Comparison of ENCODE assay signal across 3 fruit fly cellular contexts in genomic region chr3L:15180816-15181215, dm6.
TF ChIP-seq lines count a peak whose summit lies in the region.

No protein-coding gene starts in this region.

TF ChIP-seq in whole organism, prepupa, 60 proteins besides CTCF, POLR2A, EP300 and RAD21 (continues in another document):
- TF ChIP-seq Lpt (GFP tag; optimal IDR thresholded peaks at IDR 0.05; lab: Kevin White, UChicago) (no peak), Eip93F (GFP tag; optimal IDR thresholded peaks at IDR 0.05; lab: Kevin White, UChicago) (no peak), CG8119 (GFP tag; IDR thresholded peaks at IDR 0.05; lab: Robert Waterston, UW) (no peak), CG34406 (GFP tag; optimal IDR thresholded peaks at IDR 0.05; lab: Kevin White, UChicago) (peak; percentile 34), CG3032 (tag; optimal IDR thresholded peaks at IDR 0.05; lab: Kevin White, UChicago) (peak; percentile 71), Ets96B (tag; optimal IDR thresholded peaks at IDR 0.05; lab: Kevin White, UChicago) (peak; percentile 66), achi (GFP tag; optimal IDR thresholded peaks at IDR 0.05; lab: Kevin White, UChicago) (peak; percentile 30), ss (GFP tag; optimal IDR thresholded peaks at IDR 0.05; lab: Kevin White, UChicago) (peak; percentile 2 to 7), fd85E (GFP tag; optimal IDR thresholded peaks at IDR 0.05; lab: Kevin White, UChicago) (no peak), CG6163 (GFP tag; IDR thresholded peaks at IDR 0.05; lab: Robert Waterston, UW) (no peak), net (GFP tag; optimal IDR thresholded peaks at IDR 0.05; lab: Kevin White, UChicago) (peak; percentile 23), dac (GFP tag; optimal IDR thresholded peaks at IDR 0.05; lab: Kevin White, UChicago) (no peak), topi (GFP tag; optimal IDR thresholded peaks at IDR 0.05; lab: Kevin White, UChicago) (peak; percentile 59), CG10631 (GFP tag; optimal IDR thresholded peaks at IDR 0.05; lab: Kevin White, UChicago) (peak; percentile 72), cyc (GFP tag; optimal IDR thresholded peaks at IDR 0.05; lab: Kevin White, UChicago) (peak; percentile 35), Sox14 (GFP tag; optimal IDR thresholded peaks at IDR 0.05; lab: Kevin White, UChicago) (peak; percentile 67), Gug (GFP tag; IDR thresholded peaks at IDR 0.05; lab: Robert Waterston, UW) (no peak), CG6854 (GFP tag; optimal IDR thresholded peaks at IDR 0.05; lab: Kevin White, UChicago) (no peak), CG11902 (GFP tag; optimal IDR thresholded peaks at IDR 0.05; lab: Kevin White, UChicago) (no peak), CG11762 (GFP tag; optimal IDR thresholded peaks at IDR 0.05; lab: Kevin White, UChicago; ENCODE audit: insufficient read depth) (peak; percentile 4), salr (GFP tag; optimal IDR thresholded peaks at IDR 0.05; lab: Kevin White, UChicago) (peak in 1 of 2 experiments; percentile 44), Hr39 (GFP tag; optimal IDR thresholded peaks at IDR 0.05; lab: Kevin White, UChicago) (peak; percentile 38), eg (GFP tag; IDR thresholded peaks at IDR 0.05; lab: Robert Waterston, UW) (no peak), CG4318 (GFP tag; optimal IDR thresholded peaks at IDR 0.05; lab: Kevin White, UChicago) (peak; percentile 18), fd59A (GFP tag; optimal IDR thresholded peaks at IDR 0.05; lab: Kevin White, UChicago) (peak; percentile 27), lz (GFP tag; optimal IDR thresholded peaks at IDR 0.05; lab: Kevin White, UChicago) (peak; percentile 58), CG31627 (GFP tag; optimal IDR thresholded peaks at IDR 0.05; lab: Kevin White, UChicago) (peak; percentile 52), CG10669 (GFP tag; optimal IDR thresholded peaks at IDR 0.05; lab: Kevin White, UChicago) (peak; percentile 22), CG8632 (GFP tag; optimal IDR thresholded peaks at IDR 0.05; lab: Kevin White, UChicago) (peak; percentile 45), Ets21C (GFP tag; optimal IDR thresholded peaks at IDR 0.05; lab: Kevin White, UChicago) (peak; percentile 40), Smox (GFP tag; optimal IDR thresholded peaks at IDR 0.05; lab: Kevin White, UChicago) (peak; percentile 61)

TF ChIP-seq in whole organism, pupa, 21 proteins besides CTCF, POLR2A, EP300 and RAD21:
- TF ChIP-seq CG15710 (tag; optimal IDR thresholded peaks at IDR 0.05; lab: Kevin White, UChicago) (peak; percentile 58), CG10348 (GFP tag; IDR thresholded peaks at IDR 0.05; lab: Robert Waterston, UW) (no peak), CG8159 (tag; optimal IDR thresholded peaks at IDR 0.05; lab: Kevin White, UChicago) (peak; percentile 60), Pif1A (GFP tag; optimal IDR thresholded peaks at IDR 0.05; lab: Kevin White, UChicago) (peak; percentile 50), fd96Ca (GFP tag; IDR thresholded peaks at IDR 0.05; lab: Robert Waterston, UW) (no peak), CG17806 (tag; optimal IDR thresholded peaks at IDR 0.05; lab: Kevin White, UChicago) (peak; percentile 56), Snoo (tag; optimal IDR thresholded peaks at IDR 0.05; lab: Kevin White, UChicago) (peak; percentile 38), Pif1B (GFP tag; optimal IDR thresholded peaks at IDR 0.05; lab: Kevin White, UChicago) (peak; percentile 45), D1 (tag; optimal IDR thresholded peaks at IDR 0.05; lab: Kevin White, UChicago) (peak; percentile 17), CG34367 (tag; optimal IDR thresholded peaks at IDR 0.05; lab: Kevin White, UChicago) (peak; percentile 26), CG14655 (GFP tag; optimal IDR thresholded peaks at IDR 0.05; lab: Kevin White, UChicago) (peak; percentile 70), CG4496 (GFP tag; IDR thresholded peaks at IDR 0.05; lab: Robert Waterston, UW) (no peak), CG9948 (tag; optimal IDR thresholded peaks at IDR 0.05; lab: Kevin White, UChicago) (peak; percentile 72), CG32121 (GFP tag; IDR thresholded peaks at IDR 0.05; lab: Robert Waterston, UW) (no peak), CG8301 (tag; optimal IDR thresholded peaks at IDR 0.05; lab: Kevin White, UChicago) (peak; percentile 25)

TF ChIP-seq in whole organism, wandering third instar larva, 38 proteins besides CTCF, POLR2A, EP300 and RAD21:
- TF ChIP-seq ey (GFP tag; optimal IDR thresholded peaks at IDR 0.05; lab: Kevin White, UChicago) (peak; percentile 31), Abd-B (GFP tag; optimal IDR thresholded peaks at IDR 0.05; lab: Kevin White, UChicago) (no peak), tai (GFP tag; optimal IDR thresholded peaks at IDR 0.05; lab: Kevin White, UChicago) (no peak), Vsx2 (GFP tag; optimal IDR thresholded peaks at IDR 0.05; lab: Kevin White, UChicago; ENCODE audit: partially characterized antibody) (no peak), h (GFP tag; optimal IDR thresholded peaks at IDR 0.05; lab: Kevin White, UChicago) (peak; percentile 22), OdsH (GFP tag; optimal IDR thresholded peaks at IDR 0.05; lab: Kevin White, UChicago) (peak; percentile 24), Rel (GFP tag; optimal IDR thresholded peaks at IDR 0.05; lab: Kevin White, UChicago) (no peak), Rel (tag; optimal IDR thresholded peaks at IDR 0.05; lab: Kevin White, UChicago) (no peak), lola (GFP tag; optimal IDR thresholded peaks at IDR 0.05; lab: Kevin White, UChicago) (no peak), CrebA (GFP tag; optimal IDR thresholded peaks at IDR 0.05; lab: Kevin White, UChicago; ENCODE audit: borderline replicate concordance) (no peak), Myc (optimal IDR thresholded peaks at IDR 0.05; lab: Kevin White, UChicago) (no peak), CG32264 (GFP tag; optimal IDR thresholded peaks at IDR 0.05; lab: Kevin White, UChicago) (no peak), Hr78 (GFP tag; optimal IDR thresholded peaks at IDR 0.05; lab: Kevin White, UChicago) (no peak), woc (GFP tag; optimal IDR thresholded peaks at IDR 0.05; lab: Kevin White, UChicago) (peak; percentile 15), fru (GFP tag; optimal IDR thresholded peaks at IDR 0.05; lab: Kevin White, UChicago) (peak; percentile 56), foxo (GFP tag; optimal IDR thresholded peaks at IDR 0.05; lab: Kevin White, UChicago) (peak in 1 of 2 experiments; percentile 49), Dif (GFP tag; optimal IDR thresholded peaks at IDR 0.05; lab: Kevin White, UChicago; ENCODE audit: partially characterized antibody) (no peak), GATAd (GFP tag; optimal IDR thresholded peaks at IDR 0.05; lab: Kevin White, UChicago) (no peak), dl (GFP tag; optimal IDR thresholded peaks at IDR 0.05; lab: Kevin White, UChicago; ENCODE audit: insufficient read depth in 1 of 2, partially characterized antibody in 2 of 2) (no peak), Sp1 (GFP tag; optimal IDR thresholded peaks at IDR 0.05; lab: Kevin White, UChicago) (peak; percentile 56), pan (optimal IDR thresholded peaks at IDR 0.05; lab: Kevin White, UChicago) (no peak), HLH106 (tag; optimal IDR thresholded peaks at IDR 0.05; lab: Kevin White, UChicago) (peak; percentile 61), rgr (GFP tag; optimal IDR thresholded peaks at IDR 0.05; lab: Kevin White, UChicago) (no peak), sage (GFP tag; optimal IDR thresholded peaks at IDR 0.05; lab: Kevin White, UChicago) (no peak), Mio (GFP tag; optimal IDR thresholded peaks at IDR 0.05; lab: Kevin White, UChicago) (no peak), Hnf4 (GFP tag; optimal IDR thresholded peaks at IDR 0.05; lab: Kevin White, UChicago) (no peak), jim (GFP tag; optimal IDR thresholded peaks at IDR 0.05; lab: Kevin White, UChicago) (no peak), br (GFP tag; optimal IDR thresholded peaks at IDR 0.05; lab: Kevin White, UChicago) (peak; percentile 14), N (GFP tag; optimal IDR thresholded peaks at IDR 0.05; lab: Kevin White, UChicago) (no peak), Dfd (GFP tag; optimal IDR thresholded peaks at IDR 0.05; lab: Kevin White, UChicago) (no peak), dmrt93B (GFP tag; optimal IDR thresholded peaks at IDR 0.05; lab: Kevin White, UChicago) (peak; percentile 9), Hr83 (GFP tag; optimal IDR thresholded peaks at IDR 0.05; lab: Kevin White, UChicago; ENCODE audit: poor library complexity, severe bottlenecking) (no peak), dsf (GFP tag; optimal IDR thresholded peaks at IDR 0.05; lab: Kevin White, UChicago; ENCODE audit: borderline replicate concordance) (no peak), Jra (GFP tag; optimal IDR thresholded peaks at IDR 0.05; lab: Kevin White, UChicago) (no peak), CG9705 (GFP tag; optimal IDR thresholded peaks at IDR 0.05; lab: Kevin White, UChicago) (no peak), brk (GFP tag; optimal IDR thresholded peaks at IDR 0.05; lab: Kevin White, UChicago) (no peak), usp (GFP tag; optimal IDR thresholded peaks at IDR 0.05; lab: Kevin White, UChicago) (no peak), psq (GFP tag; optimal IDR thresholded peaks at IDR 0.05; lab: Kevin White, UChicago) (peak; percentile 44), sv (GFP tag; optimal IDR thresholded peaks at IDR 0.05; lab: Kevin White, UChicago) (no peak)

Comparison
In these comparisons a context has a peak if more than half of its experiments do, and no peak if none do; other contexts are left out.
1. Of the 1 proteins assayed by ChIP-seq in both whole organism, prepupa and whole organism, wandering third instar larva: peak only in whole organism, prepupa: none; only in whole organism, wandering third instar larva: none; in both: OdsH; in neither: 0.